Worm (Caenorhabditis elegans) whole organism, L1 larva: ENCODE results near the gene B0457.2.

ENCODE experiments used
- fkh-10 ChIP-seq: sonication (generic microtip); optimal IDR thresholded peaks from 2 replicates; lab custom pipeline; 2017; ENCODE audit warnings: missing biosample characterization, missing genetic modification reagents, missing genetic modification characterization
- irx-1 ChIP-seq: sonication (generic microtip); optimal IDR thresholded peaks from 2 replicates; lab custom pipeline; 2016; ENCODE audit warnings: missing genetic modification characterization, missing compliant biosample characterization
- lsy-2 ChIP-seq, 2 experiments: fragments of 150-350 bp; optimal IDR thresholded peaks; 2 replicates each; lab custom pipeline; 2014; ENCODE audit warnings: missing biosample characterization in 2 of 2, missing genetic modification characterization in 2 of 2
- mdl-1 ChIP-seq, 2 experiments: fragments of 150-350 bp; optimal IDR thresholded peaks; 2 replicates each; lab custom pipeline; 2014 to 2017; ENCODE audit warnings: missing biosample characterization in 2 of 2, missing genetic modification characterization in 2 of 2, inconsistent platforms in 1 of 2
- nhr-20 ChIP-seq: sonication (generic microtip); optimal IDR thresholded peaks from 2 replicates; lab custom pipeline; 2016; ENCODE audit warnings: mild to moderate bottlenecking, missing genetic modification characterization, missing compliant biosample characterization
- nhr-90 ChIP-seq: sonication (generic microtip); optimal IDR thresholded peaks from 2 replicates; lab custom pipeline; 2016; ENCODE audit warnings: mild to moderate bottlenecking, missing genetic modification characterization, missing compliant biosample characterization; ENCODE audit not compliant: poor library complexity
- skn-1 ChIP-seq: fragments of 150-350 bp; optimal IDR thresholded peaks from 2 replicates; lab custom pipeline; 2014; ENCODE audit warnings: missing biosample characterization, missing genetic modification characterization

DNA sequence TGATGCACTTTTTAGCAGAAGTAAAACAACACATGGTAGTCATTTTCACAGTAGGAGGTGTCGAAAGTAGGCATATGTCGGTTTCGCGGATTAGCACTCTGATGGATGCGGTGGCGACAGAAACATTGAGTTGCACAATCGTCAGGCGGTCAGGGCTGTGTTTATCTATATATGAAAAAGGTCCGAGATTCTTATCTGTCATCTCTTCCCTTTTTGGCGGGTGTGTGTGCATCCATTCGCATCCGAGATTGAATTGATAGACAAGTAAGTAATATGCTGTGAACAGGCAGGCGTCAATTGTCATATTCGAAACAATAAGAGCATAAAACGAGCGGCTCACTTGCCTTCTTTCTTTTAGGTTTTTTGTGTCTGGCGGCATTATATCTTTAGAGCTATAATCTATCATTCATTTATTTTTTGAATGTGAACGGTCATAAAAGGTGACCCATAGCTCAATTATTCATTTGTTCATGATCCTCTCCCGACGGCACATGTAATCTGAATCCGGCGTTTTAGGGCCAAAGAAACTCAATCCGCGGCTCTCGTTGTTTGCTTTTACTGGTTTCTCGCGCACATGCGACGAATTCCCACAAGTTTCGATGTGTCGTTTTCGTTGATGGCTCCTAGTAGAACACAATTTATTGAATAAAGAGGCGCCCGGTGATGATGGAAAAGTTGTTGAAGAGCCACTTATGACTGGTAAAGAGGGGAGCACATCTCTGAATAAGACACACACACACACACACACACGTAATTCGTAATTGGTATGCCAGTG lies 27.6 kb downstream of the B0457.2 start:
- TF ChIP-seq nhr-90 (tag; lab: Kevin White, UChicago) = no peak
- no peak for TF ChIP-seq irx-1 (tag; lab: Kevin White, UChicago)
- TF ChIP-seq nhr-20 = no peak
- TF ChIP-seq lsy-2 (tag; optimal IDR thresholded peaks at IDR 0.05; lab: Kevin White, UChicago) = no peak
- no peak for TF ChIP-seq skn-1
- no peak for TF ChIP-seq fkh-10 (GFP tag; lab: Kevin White, UChicago)
- TF ChIP-seq mdl-1 (tag; optimal IDR thresholded peaks at IDR 0.05; lab: Kevin White, UChicago) = no peak
